Worm (Caenorhabditis elegans) whole organism, L4/young adult: ENCODE results near the gene T22F3.12.

Experiments
- W03F9.2 ChIP-seq: fragments of 150-350 bp; optimal IDR thresholded peaks from 2 replicates; lab custom pipeline; 2014; ENCODE audit warnings: missing biosample characterization, missing genetic modification characterization
- dao-5 ChIP-seq: sonication (generic microtip); optimal IDR thresholded peaks from 2 replicates; lab custom pipeline; 2016; ENCODE audit warnings: missing genotype, missing genetic modification characterization, moderate library complexity, missing compliant biosample characterization

- TF ChIP-seq W03F9.2 (tag; lab: Kevin White, UChicago): no peak
- no peak for TF ChIP-seq dao-5
Measured at ce11 chrV:3639873-3640272, 47.9 kb upstream of the T22F3.12 start.
